Worm (Caenorhabditis elegans) whole organism, L1 larva: ENCODE data around the gene vps-45.

ENCODE experiments used
- C34B4.2 ChIP-seq: sonication (generic microtip); optimal IDR thresholded peaks from 2 replicates; lab custom pipeline; 2017; ENCODE audit warnings: mild to moderate bottlenecking, missing genetic modification characterization, missing compliant biosample characterization
- Y116A8C.19 ChIP-seq: sonication (generic microtip); optimal IDR thresholded peaks from 2 replicates; lab custom pipeline; 2016; ENCODE audit warnings: missing compliant biosample characterization, missing genetic modification characterization, borderline replicate concordance
- aha-1 ChIP-seq: fragments of 150-350 bp; optimal IDR thresholded peaks from 2 replicates; lab custom pipeline; 2014; ENCODE audit warnings: missing biosample characterization, missing genetic modification characterization
- aly-2 ChIP-seq: fragments of 150-350 bp; optimal IDR thresholded peaks from 2 replicates; lab custom pipeline; 2014; ENCODE audit warnings: missing biosample characterization, missing genetic modification characterization
- blmp-1 ChIP-seq: fragments of 150-350 bp; optimal IDR thresholded peaks from 2 replicates; lab custom pipeline; 2014; ENCODE audit warnings: missing biosample characterization, missing genetic modification characterization
- ceh-63 ChIP-seq: fragments of 200-800 bp; sonication (Bioruptor generic); optimal IDR thresholded peaks from 2 replicates; lab custom pipeline; 2018; ENCODE audit warnings: mild to moderate bottlenecking, missing genetic modification characterization, missing compliant biosample characterization
- ceh-90 ChIP-seq: sonication (generic microtip); optimal IDR thresholded peaks from 2 replicates; lab custom pipeline; 2016; ENCODE audit warnings: missing genetic modification characterization, missing compliant biosample characterization
- efl-1 ChIP-seq, 4 experiments: fragments of 150-350 bp; optimal IDR thresholded peaks in 3 of 4; peaks in 1 of 4; 1 replicate in 1 of 4; 2 replicates in 3 of 4; lab custom pipeline; 2014; ENCODE audit warnings: missing biosample characterization in 2 of 4, missing genetic modification characterization in 2 of 4, missing genetic modification reagents in 2 of 4
- efl-3 ChIP-seq: fragments of 200-800 bp; sonication (Bioruptor generic); optimal IDR thresholded peaks from 2 replicates; lab custom pipeline; 2018; ENCODE audit warnings: mild to moderate bottlenecking, missing genetic modification characterization, missing compliant biosample characterization
- egl-13 ChIP-seq: sonication (generic microtip); optimal IDR thresholded peaks from 2 replicates; lab custom pipeline; 2016; ENCODE audit warnings: missing genotype, missing genetic modification reagents, missing genetic modification characterization, missing compliant biosample characterization
- elt-3 ChIP-seq, 6 experiments: fragments of 150-350 bp in 1 of 6; sonication (generic microtip); optimal IDR thresholded peaks; 2 replicates each; lab custom pipeline; 2017 to 2018; ENCODE audit warnings: missing biosample characterization in 6 of 6, missing genetic modification characterization in 6 of 6, inconsistent platforms in 1 of 6
- fkh-8 ChIP-seq: sonication (generic microtip); optimal IDR thresholded peaks from 2 replicates; lab custom pipeline; 2016; ENCODE audit warnings: mild to moderate bottlenecking, missing genetic modification characterization, missing compliant biosample characterization
- hlh-4 ChIP-seq: sonication (generic microtip); optimal IDR thresholded peaks from 2 replicates; lab custom pipeline; 2016; ENCODE audit warnings: mild to moderate bottlenecking, missing genetic modification characterization, missing compliant biosample characterization
- hpl-2 ChIP-seq: fragments of 150-350 bp; optimal IDR thresholded peaks from 2 replicates; lab custom pipeline; 2014; ENCODE audit warnings: missing biosample characterization, missing genetic modification reagents, missing genetic modification characterization
- irx-1 ChIP-seq: sonication (generic microtip); optimal IDR thresholded peaks from 2 replicates; lab custom pipeline; 2016; ENCODE audit warnings: missing genetic modification characterization, missing compliant biosample characterization
- isw-1 ChIP-seq: fragments of 200-800 bp; sonication (Bioruptor generic); IDR thresholded peaks from 2 replicates; pipeline ENCODE4 v1.3.6; 2022; ENCODE audit warnings: missing genetic modification characterization, missing compliant biosample characterization
- jun-1 ChIP-seq: fragments of 150-350 bp; optimal IDR thresholded peaks from 2 replicates; lab custom pipeline; 2014; ENCODE audit warnings: missing biosample characterization, missing genetic modification reagents, missing genetic modification characterization
- lin-13 ChIP-seq: fragments of 150-350 bp; optimal IDR thresholded peaks from 2 replicates; lab custom pipeline; 2014; ENCODE audit warnings: missing biosample characterization, missing genetic modification reagents, missing genetic modification characterization
- lin-14 ChIP-seq: fragments of 200-800 bp; sonication (Bioruptor generic); optimal IDR thresholded peaks from 2 replicates; lab custom pipeline; 2018; ENCODE audit warnings: mild to moderate bottlenecking, missing genetic modification characterization, moderate library complexity, missing compliant biosample characterization
- lin-15B ChIP-seq: fragments of 150-350 bp; sonication (generic microtip); optimal IDR thresholded peaks from 3 replicates; lab custom pipeline; 2014; ENCODE audit warnings: missing biosample characterization, missing genetic modification characterization
- lin-35 ChIP-seq, 2 experiments: fragments of 150-350 bp; optimal IDR thresholded peaks; 2 replicates each; lab custom pipeline; 2014; ENCODE audit warnings: missing biosample characterization in 2 of 2, missing genetic modification characterization in 2 of 2, missing genetic modification reagents in 2 of 2
- lir-3 ChIP-seq: sonication (generic microtip); optimal IDR thresholded peaks from 2 replicates; lab custom pipeline; 2016; ENCODE audit warnings: mild to moderate bottlenecking, missing genetic modification characterization, moderate library complexity, missing compliant biosample characterization; ENCODE audit not compliant: poor library complexity
- lsy-2 ChIP-seq, 2 experiments: fragments of 150-350 bp; optimal IDR thresholded peaks; 2 replicates each; lab custom pipeline; 2014; ENCODE audit warnings: missing biosample characterization in 2 of 2, missing genetic modification characterization in 2 of 2
- mab-9 ChIP-seq: fragments of 200-800 bp; sonication (Bioruptor generic); IDR thresholded peaks from 2 replicates; pipeline ENCODE4 v1.3.6; 2022; ENCODE audit warnings: missing genetic modification reagents, missing genetic modification characterization, missing compliant biosample characterization
- mdl-1 ChIP-seq, 2 experiments: fragments of 150-350 bp; optimal IDR thresholded peaks; 2 replicates each; lab custom pipeline; 2014 to 2017; ENCODE audit warnings: missing biosample characterization in 2 of 2, missing genetic modification characterization in 2 of 2, inconsistent platforms in 1 of 2
- mep-1 ChIP-seq: fragments of 150-350 bp; optimal IDR thresholded peaks from 2 replicates; lab custom pipeline; 2014; ENCODE audit warnings: missing biosample characterization, missing genetic modification characterization
- nhr-19 ChIP-seq: fragments of 200-800 bp; sonication (Bioruptor generic); conservative IDR thresholded peaks from 2 replicates; pipeline ENCODE4 v1.3.6; 2022; ENCODE audit warnings: missing genetic modification characterization, missing compliant biosample characterization
- nhr-20 ChIP-seq: sonication (generic microtip); optimal IDR thresholded peaks from 2 replicates; lab custom pipeline; 2016; ENCODE audit warnings: mild to moderate bottlenecking, missing genetic modification characterization, missing compliant biosample characterization
- nhr-28 ChIP-seq: fragments of 150-350 bp; optimal IDR thresholded peaks from 2 replicates; lab custom pipeline; 2014; ENCODE audit warnings: missing biosample characterization, missing genetic modification characterization
- nhr-47 ChIP-seq: sonication (generic microtip); optimal IDR thresholded peaks from 2 replicates; lab custom pipeline; 2016; ENCODE audit warnings: mild to moderate bottlenecking, missing genetic modification characterization, moderate library complexity, missing compliant biosample characterization
- nhr-71 ChIP-seq: sonication (generic microtip); optimal IDR thresholded peaks from 2 replicates; lab custom pipeline; 2016; ENCODE audit warnings: mild to moderate bottlenecking, missing genetic modification characterization, moderate library complexity, missing compliant biosample characterization
- nhr-76 ChIP-seq: sonication (generic microtip); optimal IDR thresholded peaks from 2 replicates; lab custom pipeline; 2017; ENCODE audit warnings: missing biosample characterization, missing genetic modification characterization
- nhr-84 ChIP-seq: sonication (generic microtip); optimal IDR thresholded peaks from 2 replicates; lab custom pipeline; 2017; ENCODE audit warnings: missing biosample characterization, missing genetic modification characterization
- nhr-85 ChIP-seq: sonication (generic microtip); peaks from one replicate; lab custom pipeline; 2016; ENCODE audit warnings: missing genetic modification characterization, inconsistent platforms, missing compliant biosample characterization
- nhr-90 ChIP-seq: sonication (generic microtip); optimal IDR thresholded peaks from 2 replicates; lab custom pipeline; 2016; ENCODE audit warnings: mild to moderate bottlenecking, missing genetic modification characterization, missing compliant biosample characterization; ENCODE audit not compliant: poor library complexity
- pag-3 ChIP-seq: sonication (generic microtip); optimal IDR thresholded peaks from 2 replicates; lab custom pipeline; 2017; ENCODE audit warnings: missing genetic modification characterization, mild to moderate bottlenecking, missing compliant biosample characterization, antibody characterized with exemption, borderline replicate concordance; ENCODE audit not compliant: insufficient read depth
- pqm-1 ChIP-seq: sonication (generic microtip); optimal IDR thresholded peaks from 3 replicates; lab custom pipeline; 2017; ENCODE audit warnings: missing biosample characterization, missing genetic modification characterization
- rnt-1 ChIP-seq: sonication (generic microtip); optimal IDR thresholded peaks from 2 replicates; lab custom pipeline; 2016; ENCODE audit warnings: mild to moderate bottlenecking, missing genetic modification characterization, moderate library complexity, missing compliant biosample characterization
- skn-1 ChIP-seq: fragments of 150-350 bp; optimal IDR thresholded peaks from 2 replicates; lab custom pipeline; 2014; ENCODE audit warnings: missing biosample characterization, missing genetic modification characterization
- snu-23 ChIP-seq: sonication (generic microtip); optimal IDR thresholded peaks from 2 replicates; lab custom pipeline; 2016; ENCODE audit warnings: missing genetic modification characterization, missing compliant biosample characterization
- tlp-1 ChIP-seq: fragments of 150-350 bp; optimal IDR thresholded peaks from 2 replicates; lab custom pipeline; 2014; ENCODE audit warnings: missing biosample characterization, missing genetic modification characterization
- unc-30 ChIP-seq: sonication (generic microtip); optimal IDR thresholded peaks from 2 replicates; lab custom pipeline; 2017; ENCODE audit warnings: missing biosample characterization, missing genetic modification characterization
- zip-4 ChIP-seq: fragments of 200-800 bp; sonication (Bioruptor generic); optimal IDR thresholded peaks from 2 replicates; lab custom pipeline; 2018; ENCODE audit warnings: mild to moderate bottlenecking, missing genetic modification characterization, moderate library complexity, missing compliant biosample characterization
- ztf-11 ChIP-seq, 2 experiments: sonication (generic microtip); optimal IDR thresholded peaks; 2 replicates each; lab custom pipeline; 2016 to 2017; ENCODE audit warnings: missing genetic modification characterization in 2 of 2, missing biosample characterization in 1 of 2, missing compliant biosample characterization in 1 of 2
- ztf-4 ChIP-seq: fragments of 150-350 bp; optimal IDR thresholded peaks from 2 replicates; lab custom pipeline; 2014; ENCODE audit warnings: missing biosample characterization, missing genetic modification characterization

The vps-45 gene

DNA sequence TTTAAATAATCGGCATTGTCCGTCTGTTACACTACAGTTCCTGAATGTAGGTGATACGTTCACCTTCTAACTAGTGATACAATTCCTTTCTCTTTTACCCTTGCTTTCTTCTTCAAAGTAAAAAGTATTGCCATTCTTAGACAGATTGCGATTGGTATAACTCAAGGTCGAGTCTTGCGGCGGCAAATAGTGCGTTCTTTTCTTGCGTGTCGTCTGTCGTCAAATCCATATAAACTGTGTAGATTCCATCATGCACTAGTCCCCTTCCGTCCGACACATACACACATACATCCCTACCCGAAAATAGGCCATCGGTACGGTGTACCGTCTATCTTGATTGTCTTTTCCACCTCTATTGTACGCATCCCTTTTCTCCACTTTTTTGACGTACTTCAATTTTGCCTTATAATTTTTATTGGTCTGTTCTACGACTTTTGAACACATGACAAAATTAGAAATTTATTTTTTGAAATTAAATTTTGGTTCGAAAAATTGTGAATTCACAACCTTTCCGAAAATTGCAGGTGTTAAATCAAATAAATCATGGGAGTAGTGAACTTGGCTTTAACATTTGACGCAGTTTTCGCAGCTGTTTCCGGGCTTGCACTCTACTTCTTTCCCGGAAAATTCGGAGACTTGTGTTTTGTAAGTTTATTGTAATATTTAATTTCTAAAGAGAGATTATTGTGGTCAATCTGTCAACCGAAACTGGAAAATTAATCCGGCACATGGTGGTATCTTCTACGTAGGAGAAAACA, 5.8 kb upstream of the vps-45 start, which contains the start of gene C44C1.1:
Gene C44C1.1 (plus strand): TSS at position 525 of the 758 bp plus-strand sequence.
- TF ChIP-seq irx-1 (tag; lab: Kevin White, UChicago): no peak
- TF ChIP-seq elt-3 (tag; optimal IDR thresholded peaks at IDR 0.05; lab: Kevin White, UChicago): peak in 5 of 6 experiments; percentile 12 to 51 (median 44)
- TF ChIP-seq isw-1 (GFP tag; lab: Robert Waterston, UW): no peak
- TF ChIP-seq efl-1 (optimal IDR thresholded peaks at IDR 0.05; lab: Kevin White, UChicago): no peak
- peak in 1 of 2 experiments; percentile 46 for TF ChIP-seq efl-1 (GFP tag; optimal IDR thresholded peaks at IDR 0.05 in 1 of 2; lab: Kevin White, UChicago)
- no peak for TF ChIP-seq nhr-84 (tag; lab: Kevin White, UChicago)
- TF ChIP-seq hlh-4: peak; percentile 89
- TF ChIP-seq lin-35 (GFP tag; optimal IDR thresholded peaks at IDR 0.05; lab: Kevin White, UChicago): peak in 1 of 2 experiments; percentile 17
- TF ChIP-seq nhr-71 (tag; lab: Kevin White, UChicago): peak; percentile 52
- TF ChIP-seq zip-4: no peak
- peak; percentile 17 for TF ChIP-seq skn-1
- peak; percentile 80 for TF ChIP-seq lin-14 (GFP tag; lab: Kevin White, UChicago)
- peak; percentile 21 for TF ChIP-seq nhr-20 (tag; lab: Kevin White, UChicago)
- TF ChIP-seq snu-23 (GFP tag; lab: Kevin White, UChicago): peak; percentile 43
- TF ChIP-seq egl-13: no peak
- TF ChIP-seq rnt-1 (tag; lab: Kevin White, UChicago): peak; percentile 32
- TF ChIP-seq blmp-1: peak; percentile 96
- peak; percentile 59 for TF ChIP-seq nhr-47
- peak; percentile 88 for TF ChIP-seq pag-3
- peak; percentile 47 for TF ChIP-seq mep-1 (tag; lab: Kevin White, UChicago)
- peak in 1 of 2 experiments; percentile 4 for TF ChIP-seq lsy-2 (tag; optimal IDR thresholded peaks at IDR 0.05; lab: Kevin White, UChicago)
- TF ChIP-seq mdl-1 (tag; optimal IDR thresholded peaks at IDR 0.05; lab: Kevin White, UChicago): peak in 1 of 2 experiments; percentile 6
- peak; percentile 66 for TF ChIP-seq fkh-8
- peak; percentile 71 for TF ChIP-seq nhr-85 (tag; lab: Kevin White, UChicago)

DNA sequence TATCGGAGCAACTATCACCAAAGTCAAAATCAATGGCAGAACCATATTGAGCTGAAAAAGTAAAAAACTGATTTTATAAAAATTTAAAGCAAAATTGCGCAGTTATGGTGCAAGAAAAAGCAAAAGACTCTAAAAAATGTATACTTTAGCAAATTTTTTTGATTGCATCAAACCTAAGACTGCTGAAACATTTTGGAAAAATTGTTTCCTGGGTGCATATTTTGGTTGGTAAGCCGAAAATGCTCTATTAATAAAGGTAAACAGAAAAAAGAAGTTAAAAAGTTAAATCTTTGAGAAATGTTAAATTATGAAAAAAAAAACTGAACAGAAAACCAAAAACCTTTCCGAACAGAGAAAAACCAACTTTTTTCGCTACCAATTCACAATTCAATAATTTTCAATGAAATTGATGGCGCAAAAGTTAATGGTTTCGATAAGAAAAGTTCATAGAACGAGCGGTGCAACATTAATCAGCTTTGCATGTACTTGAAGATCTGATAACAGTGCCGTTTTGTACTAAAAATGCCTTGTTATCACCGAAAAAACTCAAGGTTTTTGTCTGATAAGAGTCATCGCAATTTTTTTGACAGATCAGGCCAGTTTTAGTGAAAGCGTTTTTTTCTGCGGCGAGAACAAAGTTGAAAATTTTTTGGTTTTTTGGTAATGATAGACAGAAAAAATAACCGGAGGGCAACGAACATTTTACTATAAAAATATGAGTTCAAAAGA, 3.5 kb upstream of the vps-45 start, which contains the start of gene abhd-3.2:
Gene abhd-3.2 (minus strand): TSS at position 51 of the 729 bp plus-strand sequence.
- TF ChIP-seq mep-1 (tag; lab: Kevin White, UChicago) (no peak), ceh-63 (no peak), blmp-1 (peak; percentile 41), lsy-2 (tag; optimal IDR thresholded peaks at IDR 0.05; lab: Kevin White, UChicago) (peak in 1 of 2 experiments; percentile 20), efl-3 (GFP tag; lab: Kevin White, UChicago) (no peak), jun-1 (tag; lab: Kevin White, UChicago) (peak; percentile 63), pqm-1 (tag; lab: Kevin White, UChicago) (peak; percentile 93), skn-1 (no peak), nhr-19 (peak; percentile 52), nhr-76 (no peak), lin-15B (no peak), lir-3 (tag; lab: Kevin White, UChicago) (no peak), mab-9 (GFP tag; lab: Robert Waterston, UW) (no peak), mdl-1 (tag; optimal IDR thresholded peaks at IDR 0.05; lab: Kevin White, UChicago) (peak in 1 of 2 experiments; percentile 30), nhr-28 (no peak), ztf-11 (tag; optimal IDR thresholded peaks at IDR 0.05; lab: Kevin White, UChicago) (no peak), Y116A8C.19 (tag; lab: Kevin White, UChicago) (no peak), hpl-2 (GFP tag; lab: Kevin White, UChicago) (no peak), rnt-1 (tag; lab: Kevin White, UChicago) (no peak), lin-13 (GFP tag; lab: Kevin White, UChicago) (no peak), unc-30 (tag; lab: Kevin White, UChicago) (no peak), efl-1 (optimal IDR thresholded peaks at IDR 0.05; lab: Kevin White, UChicago) (no peak), efl-1 (GFP tag; optimal IDR thresholded peaks at IDR 0.05 in 1 of 2; lab: Kevin White, UChicago) (peak in 1 of 2 experiments; percentile 66), ceh-90 (tag; lab: Kevin White, UChicago) (no peak), nhr-90 (tag; lab: Kevin White, UChicago) (peak; percentile 35), isw-1 (GFP tag; lab: Robert Waterston, UW) (no peak), ztf-4 (tag; lab: Kevin White, UChicago) (no peak), tlp-1 (tag; lab: Kevin White, UChicago) (peak; percentile 64), aha-1 (tag; lab: Kevin White, UChicago) (no peak), nhr-47 (no peak), elt-3 (tag; optimal IDR thresholded peaks at IDR 0.05; lab: Kevin White, UChicago) (peak in 5 of 6 experiments; percentile 27 to 86 (median 35)), C34B4.2 (tag; lab: Kevin White, UChicago) (no peak), nhr-71 (tag; lab: Kevin White, UChicago) (peak; percentile 37), aly-2 (tag; lab: Kevin White, UChicago) (no peak), lin-14 (GFP tag; lab: Kevin White, UChicago) (peak; percentile 39)
